Fruit fly (Drosophila melanogaster) whole organism, prepupa: Measurements from ENCODE around the gene CG4576.

Experiments used
- Blimp-1 ChIP-seq: fragments of 200-800 bp; sonication (Bioruptor generic); optimal IDR thresholded peaks from 3 replicates; lab custom pipeline; 2017; ENCODE audit warnings: missing biosample characterization, missing genetic modification characterization, mild to moderate bottlenecking, moderate library complexity, missing genetic modification reagents
- CG10631 ChIP-seq: fragments of 200-800 bp; sonication (Bioruptor generic); optimal IDR thresholded peaks from 2 replicates; lab custom pipeline; 2016; ENCODE audit warnings: missing biosample characterization, missing genetic modification characterization
- CG10669 ChIP-seq: fragments of 200-800 bp; sonication (Bioruptor generic); optimal IDR thresholded peaks from 3 replicates; lab custom pipeline; 2018; ENCODE audit warnings: missing biosample characterization, mild to moderate bottlenecking, missing genetic modification characterization, moderate library complexity
- CG11294 ChIP-seq: fragments of 200-800 bp; sonication (Bioruptor generic); IDR thresholded peaks from 2 replicates; pipeline ENCODE4 v1.3.6; 2022; ENCODE audit warnings: missing biosample characterization, missing genetic modification characterization
- CG11762 ChIP-seq: fragments of 200-800 bp; sonication (Bioruptor generic); optimal IDR thresholded peaks from 3 replicates; lab custom pipeline; 2016; ENCODE audit warnings: missing biosample characterization, missing genetic modification characterization; ENCODE audit not compliant: insufficient read depth
- CG11902 ChIP-seq: fragments of 200-800 bp; sonication (Bioruptor generic); optimal IDR thresholded peaks from 3 replicates; lab custom pipeline; 2016; ENCODE audit warnings: missing biosample characterization, missing genetic modification characterization
- CG15336 ChIP-seq: fragments of 200-800 bp; sonication (Bioruptor generic); IDR thresholded peaks from 2 replicates; pipeline ENCODE4 v1.3.6; 2022; ENCODE audit warnings: missing biosample characterization, missing genetic modification characterization
- CG1621 ChIP-seq: fragments of 200-800 bp; sonication (Bioruptor generic); optimal IDR thresholded peaks from 3 replicates; lab custom pipeline; 2018; ENCODE audit warnings: missing biosample characterization, mild to moderate bottlenecking, missing genetic modification characterization
- CG16779 ChIP-seq: fragments of 200-800 bp; sonication (Bioruptor generic); optimal IDR thresholded peaks from 3 replicates; lab custom pipeline; 2017; ENCODE audit warnings: missing biosample characterization, mild to moderate bottlenecking, missing genetic modification characterization
- CG3032 ChIP-seq: fragments of 200-800 bp; optimal IDR thresholded peaks from 2 replicates; lab custom pipeline; 2019; ENCODE audit warnings: missing biosample characterization, mild to moderate bottlenecking, missing genetic modification characterization, moderate library complexity
- CG31627 ChIP-seq: fragments of 200-800 bp; sonication (Bioruptor generic); optimal IDR thresholded peaks from 3 replicates; lab custom pipeline; 2016; ENCODE audit warnings: missing biosample characterization, missing genetic modification characterization
- CG32006 ChIP-seq: fragments of 200-800 bp; sonication (Bioruptor generic); optimal IDR thresholded peaks from 3 replicates; lab custom pipeline; 2017; ENCODE audit warnings: missing biosample characterization, mild to moderate bottlenecking, missing genetic modification characterization
- CG3919 ChIP-seq: fragments of 200-800 bp; sonication (Bioruptor generic); optimal IDR thresholded peaks from 3 replicates; lab custom pipeline; 2016; ENCODE audit warnings: missing biosample characterization, missing genetic modification characterization
- CG6163 ChIP-seq: fragments of 200-800 bp; sonication (Bioruptor generic); IDR thresholded peaks from 3 replicates; pipeline ENCODE4 v1.3.6; 2022; ENCODE audit warnings: missing biosample characterization, missing genetic modification characterization
- CG6276 ChIP-seq: fragments of 200-800 bp; sonication (Bioruptor generic); optimal IDR thresholded peaks from 2 replicates; lab custom pipeline; 2017; ENCODE audit warnings: missing biosample characterization, mild to moderate bottlenecking, missing genetic modification characterization
- CG6808 ChIP-seq: fragments of 200-800 bp; sonication (Bioruptor generic); optimal IDR thresholded peaks from 3 replicates; lab custom pipeline; 2017; ENCODE audit warnings: missing biosample characterization, missing genetic modification characterization, mild to moderate bottlenecking, moderate library complexity, missing genetic modification reagents
- CG6854 ChIP-seq: fragments of 200-800 bp; sonication (Bioruptor generic); optimal IDR thresholded peaks from 2 replicates; lab custom pipeline; 2017; ENCODE audit warnings: missing biosample characterization, mild to moderate bottlenecking, missing genetic modification characterization
- CG8119 ChIP-seq: fragments of 200-800 bp; sonication (Bioruptor generic); IDR thresholded peaks from 3 replicates; pipeline ENCODE4 v1.3.6; 2022; ENCODE audit warnings: missing biosample characterization, missing genetic modification characterization
- CG8319 ChIP-seq: fragments of 200-800 bp; sonication (Bioruptor generic); optimal IDR thresholded peaks from 3 replicates; lab custom pipeline; 2016; ENCODE audit warnings: missing biosample characterization, missing genetic modification characterization
- Eip78C ChIP-seq: fragments of 200-800 bp; sonication (Bioruptor generic); peaks from one replicate; lab custom pipeline; 2016; ENCODE audit warnings: missing biosample characterization, missing genetic modification characterization
- Ets21C ChIP-seq: fragments of 200-800 bp; sonication (Bioruptor generic); optimal IDR thresholded peaks from 3 replicates; lab custom pipeline; 2016; ENCODE audit warnings: missing biosample characterization, missing genetic modification characterization
- Gug ChIP-seq: fragments of 200-800 bp; sonication (Bioruptor generic); IDR thresholded peaks from 2 replicates; pipeline ENCODE4 v1.3.6; 2022; ENCODE audit warnings: missing biosample characterization, missing genetic modification characterization
- Hr39 ChIP-seq: fragments of 200-800 bp; sonication (Bioruptor generic); optimal IDR thresholded peaks from 2 replicates; lab custom pipeline; 2016; ENCODE audit warnings: missing biosample characterization, missing genetic modification characterization
- Lpt ChIP-seq: fragments of 200-800 bp; sonication (Bioruptor generic); optimal IDR thresholded peaks from 3 replicates; lab custom pipeline; 2016; ENCODE audit warnings: missing biosample characterization, missing genetic modification characterization
- Met ChIP-seq: fragments of 200-800 bp; sonication (Bioruptor generic); optimal IDR thresholded peaks from 3 replicates; lab custom pipeline; 2016; ENCODE audit warnings: missing biosample characterization, missing genetic modification characterization
- OdsH ChIP-seq: fragments of 200-800 bp; sonication (Bioruptor generic); optimal IDR thresholded peaks from 3 replicates; lab custom pipeline; 2016; ENCODE audit warnings: missing biosample characterization, missing genetic modification characterization
- Smox ChIP-seq: fragments of 200-800 bp; sonication (Bioruptor generic); optimal IDR thresholded peaks from 3 replicates; lab custom pipeline; 2016; ENCODE audit warnings: missing biosample characterization, missing genetic modification characterization
- Sox102F ChIP-seq: fragments of 200-800 bp; sonication (Bioruptor generic); optimal IDR thresholded peaks from 2 replicates; lab custom pipeline; 2016; ENCODE audit warnings: missing biosample characterization, mild to moderate bottlenecking, missing genetic modification characterization
- Sox14 ChIP-seq: fragments of 200-800 bp; sonication (Bioruptor generic); optimal IDR thresholded peaks from 3 replicates; lab custom pipeline; 2016; ENCODE audit warnings: missing biosample characterization, missing genetic modification characterization
- achi ChIP-seq: fragments of 200-800 bp; sonication (Bioruptor generic); optimal IDR thresholded peaks from 3 replicates; lab custom pipeline; 2016; ENCODE audit warnings: missing biosample characterization, missing genetic modification characterization
- acj6 ChIP-seq: fragments of 200-800 bp; sonication (Bioruptor generic); optimal IDR thresholded peaks from 3 replicates; lab custom pipeline; 2016; ENCODE audit warnings: missing biosample characterization, missing genetic modification characterization
- cyc ChIP-seq: fragments of 200-800 bp; sonication (Bioruptor generic); optimal IDR thresholded peaks from 3 replicates; lab custom pipeline; 2016; ENCODE audit warnings: missing biosample characterization, missing genetic modification characterization
- dac ChIP-seq: fragments of 200-800 bp; sonication (Bioruptor generic); optimal IDR thresholded peaks from 2 replicates; lab custom pipeline; 2017; ENCODE audit warnings: missing biosample characterization, mild to moderate bottlenecking, missing genetic modification characterization
- dsx ChIP-seq: fragments of 200-800 bp; optimal IDR thresholded peaks from 3 replicates; lab custom pipeline; 2019; ENCODE audit warnings: missing biosample characterization, mild to moderate bottlenecking, missing genetic modification characterization, moderate library complexity; ENCODE audit not compliant: poor library complexity, severe bottlenecking
- eg ChIP-seq: fragments of 200-800 bp; sonication (Bioruptor generic); IDR thresholded peaks from 3 replicates; pipeline ENCODE4 v1.3.6; 2022; ENCODE audit warnings: missing biosample characterization, missing genetic modification characterization
- esn ChIP-seq: fragments of 200-800 bp; sonication (Bioruptor generic); optimal IDR thresholded peaks from 2 replicates; lab custom pipeline; 2016; ENCODE audit warnings: missing biosample characterization, mild to moderate bottlenecking, missing genetic modification characterization, moderate library complexity
- lz ChIP-seq: fragments of 200-800 bp; sonication (Bioruptor generic); optimal IDR thresholded peaks from 3 replicates; lab custom pipeline; 2016; ENCODE audit warnings: missing biosample characterization, missing genetic modification characterization
- pdm3 ChIP-seq: fragments of 200-800 bp; sonication (Bioruptor generic); optimal IDR thresholded peaks from 3 replicates; lab custom pipeline; 2016; ENCODE audit warnings: missing biosample characterization, missing genetic modification characterization
- salr ChIP-seq, 2 experiments: fragments of 200-800 bp; sonication (Bioruptor generic); optimal IDR thresholded peaks; 3 replicates each; lab custom pipeline; 2016 to 2018; ENCODE audit warnings: missing biosample characterization in 2 of 2, missing genetic modification characterization in 2 of 2, mild to moderate bottlenecking in 1 of 2
- spab ChIP-seq: fragments of 200-800 bp; sonication (Bioruptor generic); optimal IDR thresholded peaks from 2 replicates; lab custom pipeline; 2017; ENCODE audit warnings: missing biosample characterization, mild to moderate bottlenecking, missing genetic modification characterization, missing genetic modification reagents
- ss ChIP-seq, 2 experiments: fragments of 200-800 bp; sonication (Bioruptor generic); optimal IDR thresholded peaks; 2 replicates in 1 of 2; 3 replicates in 1 of 2; lab custom pipeline; 2017 to 2018; ENCODE audit warnings: mild to moderate bottlenecking in 2 of 2, missing biosample characterization in 2 of 2, missing genetic modification characterization in 2 of 2, moderate library complexity in 1 of 2
- svp ChIP-seq: fragments of 200-800 bp; sonication (Bioruptor generic); peaks from one replicate; lab custom pipeline; 2016; ENCODE audit warnings: missing biosample characterization, missing genetic modification characterization
- topi ChIP-seq: fragments of 200-800 bp; sonication (Bioruptor generic); optimal IDR thresholded peaks from 3 replicates; lab custom pipeline; 2016; ENCODE audit warnings: missing biosample characterization, missing genetic modification characterization
- vri ChIP-seq: fragments of 200-800 bp; sonication (Bioruptor generic); optimal IDR thresholded peaks from 3 replicates; lab custom pipeline; 2016; ENCODE audit warnings: missing biosample characterization, mild to moderate bottlenecking, missing genetic modification characterization

Gene CG4576

DNA sequence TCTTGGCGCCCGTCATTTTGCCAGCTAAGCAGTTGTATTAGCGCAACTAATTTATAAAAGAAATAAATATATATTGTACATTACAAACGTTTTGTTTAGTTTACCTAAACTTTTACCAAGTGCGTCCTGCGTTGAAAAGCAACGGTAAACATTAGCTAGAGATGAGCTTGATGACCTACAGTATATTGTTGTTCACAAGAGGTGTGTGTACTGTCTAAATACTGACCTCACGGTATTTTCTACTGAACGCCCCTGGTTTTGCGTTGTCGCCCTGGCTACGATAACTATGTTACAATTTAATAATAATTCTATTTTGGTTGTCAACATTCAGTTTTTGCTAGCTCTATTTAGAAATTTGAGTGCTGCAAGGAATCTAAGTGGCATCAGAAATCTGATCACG lies 33.1 kb upstream of the CG4576 start, which contains the start of gene Acyp2 (continued):
- TF ChIP-seq CG31627, result peak; percentile 42
- TF ChIP-seq Ets21C, result no peak

DNA sequence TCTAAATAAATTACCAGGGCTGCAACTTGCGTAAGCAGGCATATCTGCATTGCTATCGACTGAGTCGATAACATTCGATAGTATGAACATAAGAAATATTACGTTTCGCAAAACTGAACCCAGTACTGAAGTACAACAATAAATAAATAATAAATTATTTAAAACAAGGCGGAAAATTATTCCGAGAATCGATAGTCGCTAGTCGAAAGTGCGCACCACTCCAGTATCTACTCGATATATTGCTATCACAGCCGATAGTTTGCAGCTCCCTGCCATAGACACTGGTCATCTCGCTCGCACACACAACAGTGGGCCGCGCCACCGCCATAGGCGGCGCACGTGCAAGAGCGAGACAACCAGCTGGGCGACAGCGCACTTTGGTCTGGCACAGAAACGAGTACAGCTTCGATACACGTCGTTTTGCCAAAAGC lies 32.2 kb upstream of the CG4576 start, which contains the start of gene nsl1:
nsl1 (plus strand) TSS at position 411 of the 431 bp plus-strand sequence.
- peak; percentile 48 for TF ChIP-seq dsx
- TF ChIP-seq Smox (GFP tag; lab: Kevin White, UChicago), result peak; percentile 27
- TF ChIP-seq Met (GFP tag; lab: Kevin White, UChicago), result peak; percentile 37
- TF ChIP-seq eg, result peak; percentile 28; the same call in 1 of the 3 replicates
- TF ChIP-seq CG1621 (tag; lab: Kevin White, UChicago), result peak; percentile 69
- TF ChIP-seq CG8319 (GFP tag; lab: Kevin White, UChicago), result no peak
- peak; percentile 25 for TF ChIP-seq CG6854
- peak in 1 of 2 experiments; percentile 41 for TF ChIP-seq salr (GFP tag; optimal IDR thresholded peaks at IDR 0.05; lab: Kevin White, UChicago)
- TF ChIP-seq cyc (GFP tag; lab: Kevin White, UChicago), result peak; percentile 24
- peak; percentile 29 for TF ChIP-seq CG16779 (tag; lab: Kevin White, UChicago)
- TF ChIP-seq lz (GFP tag; lab: Kevin White, UChicago), result peak; percentile 15
- no peak for TF ChIP-seq Gug (GFP tag; lab: Robert Waterston, UW)
- TF ChIP-seq CG11762 (GFP tag; lab: Kevin White, UChicago), result no peak
- TF ChIP-seq ss (GFP tag; optimal IDR thresholded peaks at IDR 0.05; lab: Kevin White, UChicago), result peak in 1 of 2 experiments; percentile 49
- peak; percentile 60 for TF ChIP-seq svp (GFP tag; lab: Kevin White, UChicago)
- TF ChIP-seq CG6808, result peak; percentile 43
- TF ChIP-seq CG3919 (GFP tag; lab: Kevin White, UChicago), result peak; percentile 50
- no peak for TF ChIP-seq CG10631
- no peak for TF ChIP-seq Hr39
- TF ChIP-seq achi (GFP tag; lab: Kevin White, UChicago), result peak; percentile 13
- TF ChIP-seq CG15336 (GFP tag; lab: Robert Waterston, UW), result 0 out of 2 replicates have a peak, but pooled peaks have one; percentile 14
- peak; percentile 42 for TF ChIP-seq OdsH (GFP tag; lab: Kevin White, UChicago)
- peak; percentile 43 for TF ChIP-seq CG3032 (tag; lab: Kevin White, UChicago)
- TF ChIP-seq Blimp-1 (GFP tag; lab: Kevin White, UChicago), result no peak
- peak; percentile 20 for TF ChIP-seq esn (GFP tag; lab: Kevin White, UChicago)
- no peak for TF ChIP-seq CG11902 (GFP tag; lab: Kevin White, UChicago)
- peak; percentile 60 for TF ChIP-seq Sox14 (GFP tag; lab: Kevin White, UChicago)
- peak; percentile 45 for TF ChIP-seq pdm3
- peak; percentile 23 for TF ChIP-seq Sox102F (GFP tag; lab: Kevin White, UChicago)
- TF ChIP-seq dac (GFP tag; lab: Kevin White, UChicago), result no peak
- TF ChIP-seq Eip78C (GFP tag; lab: Kevin White, UChicago), result peak; percentile 74
- TF ChIP-seq acj6, result peak; percentile 46
- TF ChIP-seq CG6163 (GFP tag; lab: Robert Waterston, UW), result peak; percentile 51; the same call in 1 of the 3 replicates
- 0 out of 3 replicates have a peak, but pooled peaks have one; percentile 30 for TF ChIP-seq CG8119 (GFP tag; lab: Robert Waterston, UW)
- TF ChIP-seq CG31627, result peak; percentile 9
- no peak for TF ChIP-seq Ets21C
- peak; percentile 31 for TF ChIP-seq vri (GFP tag; lab: Kevin White, UChicago)
- TF ChIP-seq spab (GFP tag; lab: Kevin White, UChicago), result peak; percentile 3

DNA sequence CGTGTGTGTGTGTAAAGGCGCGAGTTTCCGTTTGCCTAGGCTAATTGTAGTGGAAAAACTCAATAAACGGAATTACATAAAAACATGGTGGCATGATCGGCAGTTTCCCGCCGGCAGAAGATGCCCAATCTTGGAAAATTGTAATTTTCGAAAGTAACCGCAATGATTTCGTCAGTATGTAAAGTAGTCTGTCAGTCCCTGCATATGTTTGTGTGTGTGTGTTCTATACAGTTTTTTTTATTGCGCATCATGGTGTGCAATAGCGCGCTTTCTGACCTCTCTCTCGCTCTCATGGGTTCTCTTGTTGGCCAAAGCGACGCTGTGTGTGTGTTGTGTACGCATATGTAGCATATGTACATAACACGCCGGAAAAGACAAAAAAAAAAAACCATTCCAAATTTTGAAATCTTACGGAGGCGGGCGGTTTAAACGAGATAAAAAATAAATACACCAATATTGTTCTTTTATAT lies 31.3 kb upstream of the CG4576 start:
- TF ChIP-seq CG10669 (GFP tag; lab: Kevin White, UChicago) (peak; percentile 39), CG6163 (GFP tag; lab: Robert Waterston, UW) (peak; percentile 51; the same call in 1 of the 3 replicates), Hr39 (no peak), dsx (no peak), CG6276 (GFP tag; lab: Kevin White, UChicago) (no peak), Eip78C (GFP tag; lab: Kevin White, UChicago) (peak; percentile 73), CG32006 (no peak), Lpt (GFP tag; lab: Kevin White, UChicago) (peak; percentile 64), achi (GFP tag; lab: Kevin White, UChicago) (peak; percentile 35), salr (GFP tag; optimal IDR thresholded peaks at IDR 0.05; lab: Kevin White, UChicago) (peak in 1 of 2 experiments; percentile 11), Sox14 (GFP tag; lab: Kevin White, UChicago) (peak; percentile 40), CG3032 (tag; lab: Kevin White, UChicago) (no peak), CG31627 (no peak), topi (GFP tag; lab: Kevin White, UChicago) (peak; percentile 18), OdsH (GFP tag; lab: Kevin White, UChicago) (no peak), acj6 (peak; percentile 9), CG8319 (GFP tag; lab: Kevin White, UChicago) (no peak), CG3919 (GFP tag; lab: Kevin White, UChicago) (peak; percentile 47), CG6808 (peak; percentile 33), CG10631 (no peak), esn (GFP tag; lab: Kevin White, UChicago) (peak; percentile 40), vri (GFP tag; lab: Kevin White, UChicago) (peak; percentile 61), dac (GFP tag; lab: Kevin White, UChicago) (no peak), Met (GFP tag; lab: Kevin White, UChicago) (no peak), CG11294 (no peak), CG6854 (peak; percentile 47), lz (GFP tag; lab: Kevin White, UChicago) (no peak)
